Worm (Caenorhabditis elegans) whole organism, L3 larva: ENCODE results near the gene Y82E9BR.8.

Source experiments
- ZK546.5 ChIP-seq: sonication (generic microtip); optimal IDR thresholded peaks from 2 replicates; lab custom pipeline; 2017; ENCODE audit warnings: missing biosample characterization, missing genetic modification characterization
- aly-2 ChIP-seq: fragments of 150-350 bp; optimal IDR thresholded peaks from 2 replicates; lab custom pipeline; 2014; ENCODE audit warnings: missing biosample characterization, missing genetic modification characterization
- ama-1 ChIP-seq: fragments of 150-350 bp; optimal IDR thresholded peaks from 2 replicates; lab custom pipeline; 2018
- ceh-16 ChIP-seq: sonication (generic microtip); optimal IDR thresholded peaks from 2 replicates; lab custom pipeline; 2017; ENCODE audit warnings: missing biosample characterization, missing genetic modification characterization
- ceh-28 ChIP-seq: fragments of 150-350 bp; optimal IDR thresholded peaks from 2 replicates; lab custom pipeline; 2014; ENCODE audit warnings: missing biosample characterization, missing genetic modification reagents, missing genetic modification characterization
- daf-12 ChIP-seq: fragments of 150-350 bp; optimal IDR thresholded peaks from 2 replicates; lab custom pipeline; 2014; ENCODE audit warnings: missing biosample characterization, missing genetic modification reagents, missing genetic modification characterization
- egl-5 ChIP-seq: fragments of 150-350 bp; optimal IDR thresholded peaks from 2 replicates; lab custom pipeline; 2017; ENCODE audit warnings: missing biosample characterization, missing genetic modification reagents, missing genetic modification characterization, inconsistent platforms
- elt-1 ChIP-seq: fragments of 150-350 bp; optimal IDR thresholded peaks from 2 replicates; lab custom pipeline; 2014; ENCODE audit warnings: missing biosample characterization, missing genetic modification characterization
- elt-2 ChIP-seq: sonication (generic microtip); optimal IDR thresholded peaks from 2 replicates; lab custom pipeline; 2016; ENCODE audit warnings: missing genetic modification reagents, mild to moderate bottlenecking, missing genetic modification characterization, missing compliant biosample characterization
- elt-3 ChIP-seq, 3 experiments: fragments of 150-350 bp in 1 of 3; sonication (generic microtip) in 2 of 3; optimal IDR thresholded peaks; 2 replicates in 2 of 3; 4 replicates in 1 of 3; lab custom pipeline; 2014 to 2017; ENCODE audit warnings: missing biosample characterization in 3 of 3, missing genetic modification characterization in 3 of 3
- eor-1 ChIP-seq, 2 experiments: fragments of 150-350 bp; optimal IDR thresholded peaks; 2 replicates each; lab custom pipeline; 2014 to 2018; ENCODE audit warnings: missing biosample characterization in 2 of 2, missing genetic modification characterization in 2 of 2
- fkh-2 ChIP-seq: fragments of 150-350 bp; optimal IDR thresholded peaks from 2 replicates; lab custom pipeline; 2014; ENCODE audit warnings: missing biosample characterization, missing genetic modification reagents, missing genetic modification characterization
- fos-1 ChIP-seq: fragments of 150-350 bp; optimal IDR thresholded peaks from 2 replicates; lab custom pipeline; 2014; ENCODE audit warnings: missing biosample characterization, missing genetic modification characterization
- lin-15B ChIP-seq: fragments of 150-350 bp; optimal IDR thresholded peaks from 2 replicates; lab custom pipeline; 2014; ENCODE audit warnings: missing biosample characterization, missing genetic modification characterization
- lin-39 ChIP-seq: fragments of 150-350 bp; optimal IDR thresholded peaks from 2 replicates; lab custom pipeline; 2018; ENCODE audit warnings: missing biosample characterization, missing genetic modification reagents, missing genetic modification characterization
- nfya-1 ChIP-seq: sonication (generic microtip); optimal IDR thresholded peaks from 2 replicates; lab custom pipeline; 2017; ENCODE audit warnings: missing genetic modification characterization, mild to moderate bottlenecking, missing compliant biosample characterization, antibody characterized with exemption, moderate library complexity; ENCODE audit not compliant: insufficient read depth
- nhr-12 ChIP-seq: fragments of 150-350 bp; optimal IDR thresholded peaks from 2 replicates; lab custom pipeline; 2014; ENCODE audit warnings: missing biosample characterization, missing genetic modification characterization
- nhr-23 ChIP-seq: fragments of 150-350 bp; optimal IDR thresholded peaks from 2 replicates; lab custom pipeline; 2014; ENCODE audit warnings: missing biosample characterization, missing genetic modification reagents, missing genetic modification characterization
- nhr-25 ChIP-seq: sonication (generic microtip); optimal IDR thresholded peaks from 2 replicates; lab custom pipeline; 2017; ENCODE audit warnings: missing biosample characterization, missing genetic modification characterization
- nhr-28 ChIP-seq: fragments of 150-350 bp; optimal IDR thresholded peaks from 2 replicates; lab custom pipeline; 2014; ENCODE audit warnings: missing biosample characterization, missing genetic modification characterization
- pha-4 ChIP-seq: fragments of 150-350 bp; optimal IDR thresholded peaks from 2 replicates; lab custom pipeline; 2014; ENCODE audit warnings: missing biosample characterization, missing genetic modification reagents, missing genetic modification characterization
- pqm-1 ChIP-seq: fragments of 150-350 bp; optimal IDR thresholded peaks from 2 replicates; lab custom pipeline; 2017; ENCODE audit warnings: missing biosample characterization, missing genetic modification characterization, inconsistent platforms
- sea-2 ChIP-seq: fragments of 150-350 bp; sonication (generic microtip); optimal IDR thresholded peaks from 4 replicates; lab custom pipeline; 2014; ENCODE audit warnings: missing biosample characterization, missing genetic modification reagents, missing genetic modification characterization
- skn-1 ChIP-seq: fragments of 150-350 bp; optimal IDR thresholded peaks from 2 replicates; lab custom pipeline; 2014; ENCODE audit warnings: missing biosample characterization, missing genetic modification characterization
- snpc-4 ChIP-seq: fragments of 150-350 bp; optimal IDR thresholded peaks from 2 replicates; lab custom pipeline; 2014; ENCODE audit warnings: missing biosample characterization, missing genetic modification characterization
- tbx-2 ChIP-seq: sonication (generic microtip); optimal IDR thresholded peaks from 2 replicates; lab custom pipeline; 2016; ENCODE audit warnings: mild to moderate bottlenecking, missing genetic modification characterization, missing compliant biosample characterization
- unc-62 ChIP-seq: fragments of 150-350 bp; sonication (generic microtip); optimal IDR thresholded peaks from 4 replicates; lab custom pipeline; 2014; ENCODE audit warnings: missing biosample characterization, missing genetic modification reagents, missing genetic modification characterization
- zag-1 ChIP-seq: fragments of 150-350 bp; optimal IDR thresholded peaks from 2 replicates; lab custom pipeline; 2014; ENCODE audit warnings: missing biosample characterization, missing genetic modification characterization
- ztf-11 ChIP-seq: fragments of 150-350 bp; optimal IDR thresholded peaks from 2 replicates; lab custom pipeline; 2014; ENCODE audit warnings: missing biosample characterization, missing genetic modification characterization

Gene Y82E9BR.8

ce11 chrIII:1349313-1349712 lies 8.6 kb downstream of the Y82E9BR.8 start, which contains the start of gene fbxa-25:
TSS of gene fbxa-25 (minus strand) at chrIII:1349450.
- TF ChIP-seq fos-1 (tag; lab: Kevin White, UChicago): no peak
- peak; percentile 38 for TF ChIP-seq elt-2 (tag; lab: Kevin White, UChicago)
- TF ChIP-seq tbx-2: no peak
- TF ChIP-seq, all 47 proteins: peak for 1

- TF ChIP-seq unc-62 (GFP tag; lab: Kevin White, UChicago) (no peak), pha-4 (tag; lab: Kevin White, UChicago) (no peak), lin-15B (no peak), nfya-1 (tag; lab: Kevin White, UChicago) (no peak), elt-3 (tag; optimal IDR thresholded peaks at IDR 0.05; lab: Kevin White, UChicago) (no peak), egl-5 (no peak), pqm-1 (tag; lab: Kevin White, UChicago) (no peak), sea-2 (GFP tag; lab: Kevin White, UChicago) (no peak), aly-2 (tag; lab: Kevin White, UChicago) (no peak), ama-1 (lab: Kevin White, UChicago) (no peak), fos-1 (tag; lab: Kevin White, UChicago) (no peak), eor-1 (tag; optimal IDR thresholded peaks at IDR 0.05; lab: Kevin White, UChicago) (no peak), fkh-2 (no peak)
Observed at ce11 chrIII:1347539-1347938, 10.3 kb downstream of the Y82E9BR.8 start, which contains the start of gene Y82E9BL.5. TSS of gene Y82E9BL.5 (minus strand) at chrIII:1347639.

ce11 chrIII:1347003-1347402 lies 10.9 kb downstream of the Y82E9BR.8 start:
- TF ChIP-seq ceh-16 (no peak), zag-1 (no peak)

ce11 chrIII:1345694-1346093 lies 12.2 kb downstream of the Y82E9BR.8 start, which contains the start of gene Y82E9BL.6:
TSS of gene Y82E9BL.6 (minus strand) at chrIII:1345794.
- no peak for TF ChIP-seq lin-39 (tag; lab: Kevin White, UChicago)
- no peak for TF ChIP-seq snpc-4 (tag; lab: Kevin White, UChicago)

ce11 chrIII:1342919-1343419 lies 14.9 kb downstream of the Y82E9BR.8 start, which contains the start of gene fbxa-27:
TSS of gene fbxa-27 (plus strand) at chrIII:1342969.
- TF ChIP-seq nhr-23 (tag; lab: Kevin White, UChicago) (no peak), nhr-28 (no peak), skn-1 (tag; lab: Kevin White, UChicago) (no peak), pqm-1 (tag; lab: Kevin White, UChicago) (no peak)

- no peak for TF ChIP-seq ceh-28 (tag; lab: Kevin White, UChicago)
- no peak for TF ChIP-seq ama-1 (lab: Kevin White, UChicago)
- peak; percentile 20 for TF ChIP-seq pha-4 (tag; lab: Kevin White, UChicago)
- TF ChIP-seq nhr-28: no peak
- no peak for TF ChIP-seq egl-5
- TF ChIP-seq eor-1 (tag; optimal IDR thresholded peaks at IDR 0.05; lab: Kevin White, UChicago): no peak
- no peak for TF ChIP-seq elt-3 (tag; optimal IDR thresholded peaks at IDR 0.05; lab: Kevin White, UChicago)
- no peak for TF ChIP-seq zag-1
- TF ChIP-seq elt-2 (tag; lab: Kevin White, UChicago): peak; percentile 67
Observed at ce11 chrIII:1342488-1342887, 15.4 kb downstream of the Y82E9BR.8 start, which contains the start of gene fbxa-26. TSS of gene fbxa-26 (minus strand) at chrIII:1342522.

- TF ChIP-seq elt-2 (tag; lab: Kevin White, UChicago): no peak
- TF ChIP-seq sea-2 (GFP tag; lab: Kevin White, UChicago): no peak
- no peak for TF ChIP-seq ZK546.5 (tag; lab: Kevin White, UChicago)
- no peak for TF ChIP-seq daf-12 (tag; lab: Kevin White, UChicago)
- no peak for TF ChIP-seq elt-1
- no peak for TF ChIP-seq ztf-11
- no peak for TF ChIP-seq fkh-2
- no peak for TF ChIP-seq nhr-12 (tag; lab: Kevin White, UChicago)
- no peak for TF ChIP-seq nhr-25 (tag; lab: Kevin White, UChicago)
- no peak for TF ChIP-seq ceh-28 (tag; lab: Kevin White, UChicago)
Observed at ce11 chrIII:1340240-1340639, 17.6 kb downstream of the Y82E9BR.8 start, which contains the start of gene fbxa-5. TSS of gene fbxa-5 (minus strand) at chrIII:1340340.
